Worm (Caenorhabditis elegans): Measurements from ENCODE around the gene C44C10.9.

DNA sequence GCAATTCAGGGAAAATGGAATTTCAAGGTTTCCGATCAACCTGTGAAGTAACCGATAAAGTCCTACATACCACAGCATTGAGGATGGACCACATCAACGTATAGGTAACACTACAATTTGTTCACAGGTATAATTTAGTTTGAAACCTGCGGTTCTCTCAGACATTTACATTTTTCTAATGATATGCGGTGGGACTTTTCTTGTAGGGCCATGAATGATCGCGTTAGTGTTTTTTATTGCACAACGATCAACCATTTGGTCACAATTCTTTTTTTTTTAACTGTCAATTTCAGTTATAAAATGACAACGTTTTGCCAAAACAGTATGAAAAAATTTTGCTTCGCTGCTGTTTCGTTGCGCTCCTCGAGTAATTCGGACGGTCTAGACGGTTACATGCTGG, 19.6 kb downstream of the C44C10.9 start, which contains the start of gene C44C10.12:
- no peak for TF ChIP-seq med-1 (GFP tag; optimal IDR thresholded peaks at IDR 0.05; ENCODE audit: insufficient read depth)
- no peak for TF ChIP-seq flt-1 (GFP tag; IDR thresholded peaks at IDR 0.05)
- TF ChIP-seq T22C8.4 (GFP tag; IDR thresholded peaks at IDR 0.05): no peak
- no peak for TF ChIP-seq tab-1 (GFP tag; IDR thresholded peaks at IDR 0.05)
- no peak for TF ChIP-seq cog-1 (tag; optimal IDR thresholded peaks at IDR 0.05)
- TF ChIP-seq ztf-29 (GFP tag; IDR thresholded peaks at IDR 0.05): no peak
- TF ChIP-seq klf-2 (GFP tag; conservative IDR thresholded peaks at IDR 0.05): no peak
- TF ChIP-seq ztf-23 (GFP tag; IDR thresholded peaks at IDR 0.05): no peak
- no peak for TF ChIP-seq ref-1 (GFP tag; conservative IDR thresholded peaks at IDR 0.05)
